Worm (Caenorhabditis elegans) whole organism, mixed stage, embryonic: ENCODE results near the gene sft-1.

ENCODE experiments used
- lin-13 ChIP-seq: fragments of 150-350 bp; optimal IDR thresholded peaks from 2 replicates; lab custom pipeline; 2014; ENCODE audit warnings: missing biosample characterization, missing genetic modification characterization
- lin-32 ChIP-seq: fragments of 200-800 bp; sonication (Bioruptor generic); optimal IDR thresholded peaks from 2 replicates; lab custom pipeline; 2018; ENCODE audit warnings: mild to moderate bottlenecking, missing genetic modification characterization, missing compliant biosample characterization
- mep-1 ChIP-seq: fragments of 150-350 bp; optimal IDR thresholded peaks from 2 replicates; lab custom pipeline; 2017; ENCODE audit warnings: missing biosample characterization, missing genetic modification reagents, missing genetic modification characterization, inconsistent platforms
- nhr-12 ChIP-seq: fragments of 150-350 bp; optimal IDR thresholded peaks from 2 replicates; lab custom pipeline; 2014; ENCODE audit warnings: missing biosample characterization, missing genetic modification characterization
- nhr-76 ChIP-seq: sonication (generic microtip); optimal IDR thresholded peaks from 2 replicates; lab custom pipeline; 2017; ENCODE audit warnings: missing biosample characterization, missing genetic modification characterization
- sptf-1 ChIP-seq: sonication (generic microtip); optimal IDR thresholded peaks from 2 replicates; lab custom pipeline; 2017; ENCODE audit warnings: mild to moderate bottlenecking, missing genetic modification characterization, moderate library complexity, missing compliant biosample characterization
- ztf-11 ChIP-seq: fragments of 150-350 bp; optimal IDR thresholded peaks from 2 replicates; lab custom pipeline; 2014; ENCODE audit warnings: missing biosample characterization, missing genetic modification characterization

DNA sequence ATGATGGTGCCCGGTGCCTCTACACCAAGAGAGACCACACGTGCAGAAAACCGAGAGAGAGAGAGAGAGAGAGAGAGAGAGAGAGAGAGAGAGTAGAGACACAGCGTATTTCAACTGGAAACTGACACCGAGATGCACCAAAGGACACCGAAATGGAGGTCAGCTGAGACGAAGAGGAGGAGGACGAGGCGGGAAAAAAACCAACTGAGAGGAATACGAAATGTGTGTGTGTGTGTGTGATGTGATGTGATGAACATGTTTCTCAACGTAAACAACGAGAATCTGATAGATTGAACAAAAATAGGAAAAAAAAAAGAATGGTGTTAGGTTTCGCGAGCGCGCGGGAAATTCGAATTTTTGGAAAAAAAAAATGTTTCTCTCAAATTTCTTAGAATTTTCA, 49.1 kb upstream of the sft-1 start:
- TF ChIP-seq sptf-1 (peak; percentile 21), lin-32 (no peak), nhr-12 (tag; lab: Kevin White, UChicago) (no peak), ztf-11 (no peak), lin-13 (tag; lab: Kevin White, UChicago) (no peak), nhr-76 (tag; lab: Kevin White, UChicago) (no peak), mep-1 (tag; lab: Kevin White, UChicago) (no peak)
